Worm (Caenorhabditis elegans): ENCODE data around the gene F55B11.7.
A peak's percentile ranks its signal among the peaks of the same experiment; 100 is the strongest.
"Not testable (repeated sequence)": the region's sequence is repeated elsewhere in the genome, so short reads cannot be mapped to it uniquely, and the experiment has no call there.

- not testable (repeated sequence) for TF ChIP-seq F37B4.10 (GFP tag; IDR thresholded peaks at IDR 0.05); mxl-1 (tag; optimal IDR thresholded peaks at IDR 0.05); lag-1 (GFP tag; IDR thresholded peaks at IDR 0.05); unc-62 (GFP tag; optimal IDR thresholded peaks at IDR 0.05); tbp1 (GFP tag; optimal IDR thresholded peaks at IDR 0.05); mel-28 (tag; optimal IDR thresholded peaks at IDR 0.05; ENCODE audit: borderline replicate concordance); rpc-1 (optimal IDR thresholded peaks at IDR 0.05); rpc-1 (tag; optimal IDR thresholded peaks at IDR 0.05); athp-1 (tag; optimal IDR thresholded peaks at IDR 0.05); pha-4 (tag; optimal IDR thresholded peaks at IDR 0.05); ztf-26 (tag; optimal IDR thresholded peaks at IDR 0.05); ceh-27 (GFP tag; optimal IDR thresholded peaks at IDR 0.05)
- peak; percentile 13 for TF ChIP-seq snpc-4 (GFP tag; optimal IDR thresholded peaks at IDR 0.05)
- peak in 1 of 4 experiments; percentile 85 for TF ChIP-seq snpc-4 (tag; optimal IDR thresholded peaks at IDR 0.05)
Observed at ce11 chrIV:14455116-14455515, 33.3 kb upstream of the F55B11.7 start.
